Fruit fly (Drosophila melanogaster) whole organism, pupa: ENCODE results near the gene obst-I.
A peak's percentile ranks its signal among the peaks of the same experiment; 100 is the strongest.

ENCODE experiments used
- CG10348 ChIP-seq: fragments of 200-800 bp; sonication (Bioruptor generic); IDR thresholded peaks from 2 replicates; pipeline ENCODE4 v1.3.6; 2022; ENCODE audit warnings: missing biosample characterization, missing genetic modification characterization
- CG12605 ChIP-seq: fragments of 200-800 bp; sonication (Bioruptor generic); IDR thresholded peaks from 2 replicates; pipeline ENCODE4 v1.3.6; 2022; ENCODE audit warnings: missing biosample characterization, missing genetic modification characterization
- CG13204 ChIP-seq: fragments of 200-800 bp; sonication (Bioruptor generic); optimal IDR thresholded peaks from 2 replicates; lab custom pipeline; 2018; ENCODE audit warnings: missing biosample characterization, mild to moderate bottlenecking, missing genetic modification characterization, moderate library complexity
- CG14655 ChIP-seq: fragments of 200-800 bp; sonication (Bioruptor generic); optimal IDR thresholded peaks from 3 replicates; lab custom pipeline; 2017; ENCODE audit warnings: mild to moderate bottlenecking, missing biosample characterization, missing genetic modification reagents, missing genetic modification characterization
- CG15710 ChIP-seq: fragments of 200-800 bp; sonication (Bioruptor generic); optimal IDR thresholded peaks from 2 replicates; lab custom pipeline; 2018; ENCODE audit warnings: missing biosample characterization, mild to moderate bottlenecking, missing genetic modification characterization, moderate library complexity
- CG17806 ChIP-seq: fragments of 200-800 bp; sonication (Bioruptor generic); optimal IDR thresholded peaks from 2 replicates; lab custom pipeline; 2018; ENCODE audit warnings: missing biosample characterization, mild to moderate bottlenecking, missing genetic modification characterization, moderate library complexity
- CG32121 ChIP-seq: fragments of 200-800 bp; sonication (Bioruptor generic); IDR thresholded peaks from 2 replicates; pipeline ENCODE4 v1.3.6; 2022; ENCODE audit warnings: missing biosample characterization, missing genetic modification characterization
- CG34367 ChIP-seq: fragments of 200-800 bp; sonication (Bioruptor generic); optimal IDR thresholded peaks from 2 replicates; lab custom pipeline; 2018; ENCODE audit warnings: missing biosample characterization, mild to moderate bottlenecking, missing genetic modification characterization
- CG4496 ChIP-seq: fragments of 200-800 bp; sonication (Bioruptor generic); IDR thresholded peaks from 3 replicates; pipeline ENCODE4 v1.3.6; 2022; ENCODE audit warnings: missing biosample characterization, missing genetic modification characterization
- CG8159 ChIP-seq: fragments of 200-800 bp; sonication (Bioruptor generic); optimal IDR thresholded peaks from 3 replicates; lab custom pipeline; 2018; ENCODE audit warnings: missing biosample characterization, mild to moderate bottlenecking, missing genetic modification characterization, moderate library complexity
- CG8301 ChIP-seq: fragments of 200-800 bp; sonication (Bioruptor generic); optimal IDR thresholded peaks from 2 replicates; lab custom pipeline; 2018; ENCODE audit warnings: missing biosample characterization, mild to moderate bottlenecking, missing genetic modification characterization
- CG9948 ChIP-seq: fragments of 200-800 bp; sonication (Bioruptor generic); optimal IDR thresholded peaks from 2 replicates; lab custom pipeline; 2018; ENCODE audit warnings: missing biosample characterization, mild to moderate bottlenecking, missing genetic modification characterization, moderate library complexity
- D1 ChIP-seq: fragments of 200-800 bp; sonication (Bioruptor generic); optimal IDR thresholded peaks from 2 replicates; lab custom pipeline; 2018; ENCODE audit warnings: missing biosample characterization, mild to moderate bottlenecking, missing genetic modification characterization, moderate library complexity
- EcR ChIP-seq: fragments of 200-800 bp; sonication (Bioruptor generic); optimal IDR thresholded peaks from 3 replicates; lab custom pipeline; 2019; ENCODE audit warnings: missing biosample characterization, missing genetic modification characterization, mild to moderate bottlenecking, moderate library complexity, missing genetic modification reagents
- Ets98B ChIP-seq: fragments of 200-800 bp; sonication (Bioruptor generic); IDR thresholded peaks from 2 replicates; pipeline ENCODE4 v1.3.6; 2022; ENCODE audit warnings: missing biosample characterization, missing genetic modification characterization
- Pif1A ChIP-seq: fragments of 200-800 bp; sonication (Bioruptor generic); optimal IDR thresholded peaks from 3 replicates; lab custom pipeline; 2016; ENCODE audit warnings: missing biosample characterization, missing genetic modification characterization
- Pif1B ChIP-seq: fragments of 200-800 bp; sonication (Bioruptor generic); optimal IDR thresholded peaks from 3 replicates; lab custom pipeline; 2016; ENCODE audit warnings: missing biosample characterization, missing genetic modification characterization
- Snoo ChIP-seq: fragments of 200-800 bp; sonication (Bioruptor generic); optimal IDR thresholded peaks from 3 replicates; lab custom pipeline; 2017; ENCODE audit warnings: missing biosample characterization, mild to moderate bottlenecking, missing genetic modification characterization, inconsistent platforms
- fd96Ca ChIP-seq: fragments of 200-800 bp; sonication (Bioruptor generic); IDR thresholded peaks from 3 replicates; pipeline ENCODE4 v1.3.6; 2022; ENCODE audit warnings: missing biosample characterization, missing genetic modification characterization
- gl ChIP-seq: fragments of 200-800 bp; sonication (Bioruptor generic); optimal IDR thresholded peaks from 2 replicates; lab custom pipeline; 2018; ENCODE audit warnings: missing biosample characterization, mild to moderate bottlenecking, missing genetic modification characterization
- rn ChIP-seq: fragments of 200-800 bp; sonication (Bioruptor generic); IDR thresholded peaks from 2 replicates; pipeline ENCODE4 v1.3.6; 2022; ENCODE audit warnings: missing biosample characterization, missing genetic modification characterization

Gene obst-I

DNA sequence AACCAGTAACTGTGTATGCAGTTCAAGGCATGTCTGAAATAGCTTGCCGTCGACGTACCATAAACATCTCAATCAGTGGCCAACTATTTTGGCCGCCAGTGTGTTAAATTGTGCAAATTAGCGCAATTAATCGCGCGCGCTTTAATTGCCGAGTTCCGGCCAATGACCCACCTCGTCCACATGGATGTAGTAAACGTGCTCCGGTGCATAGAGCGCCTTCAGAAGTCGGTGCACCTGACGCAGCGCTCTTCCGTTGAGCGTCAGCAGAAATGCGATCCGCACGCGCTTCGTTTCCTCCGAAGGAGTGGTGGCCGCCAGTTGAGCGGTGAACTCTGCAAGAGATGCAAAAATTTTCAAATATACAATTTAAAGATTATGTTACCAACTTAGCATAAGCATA is 6.4 kb upstream of the obst-I start:
- TF ChIP-seq gl (no peak), CG8159 (no peak), EcR (GFP tag; lab: Kevin White, UChicago) (no peak), Pif1B (GFP tag; lab: Kevin White, UChicago) (no peak), CG15710 (tag; lab: Kevin White, UChicago) (no peak), CG17806 (no peak)

DNA sequence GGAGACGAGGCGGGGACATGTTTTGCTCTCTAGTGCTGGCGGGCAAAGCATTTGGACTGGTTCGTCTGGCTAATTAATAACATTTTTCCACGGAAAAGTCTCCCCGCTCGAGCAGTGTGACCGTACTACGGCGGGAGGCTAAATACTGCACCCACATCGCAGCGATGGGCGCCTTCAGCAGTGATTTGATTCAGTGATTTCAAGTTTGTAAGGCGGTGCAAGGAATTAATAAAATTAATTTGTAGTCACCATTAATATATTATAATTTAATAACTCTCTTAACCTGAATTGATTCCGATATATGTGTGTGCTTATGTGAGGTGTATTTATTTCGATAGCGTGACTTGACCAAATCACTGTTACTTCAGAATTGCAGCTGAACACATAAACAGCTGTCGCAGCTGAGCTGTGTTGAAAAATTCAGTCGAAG is 5.1 kb upstream of the obst-I start, which contains the start of the genes oxt and CG13807:
Gene oxt, minus strand, starts transcription at position 150 of the 430 bp plus-strand sequence.
Gene CG13807, plus strand, starts transcription at position 405 of the 430 bp plus-strand sequence.
- TF ChIP-seq gl: peak; percentile 60
- TF ChIP-seq rn: peak; percentile 74
- TF ChIP-seq CG14655 (GFP tag; lab: Kevin White, UChicago): no peak
- TF ChIP-seq CG10348 (GFP tag; lab: Robert Waterston, UW): peak; percentile 28; the same call in 1 of the 2 replicates
- peak; percentile 16 for TF ChIP-seq EcR (GFP tag; lab: Kevin White, UChicago)
- TF ChIP-seq CG17806: peak; percentile 79
- TF ChIP-seq Ets98B (GFP tag; lab: Robert Waterston, UW): peak; percentile 90
- peak; percentile 80 for TF ChIP-seq CG8301 (tag; lab: Kevin White, UChicago)
- peak; percentile 83 for TF ChIP-seq Pif1B (GFP tag; lab: Kevin White, UChicago)
- TF ChIP-seq CG32121 (GFP tag; lab: Robert Waterston, UW): peak; percentile 87
- TF ChIP-seq CG13204 (GFP tag; lab: Kevin White, UChicago): no peak
- TF ChIP-seq CG34367: peak; percentile 76
- TF ChIP-seq CG8159: peak; percentile 81
- no peak for TF ChIP-seq D1 (tag; lab: Kevin White, UChicago)
- peak; percentile 94 for TF ChIP-seq CG4496 (GFP tag; lab: Robert Waterston, UW)
- peak; percentile 81 for TF ChIP-seq CG9948
- peak; percentile 75 for TF ChIP-seq CG12605
- TF ChIP-seq CG15710 (tag; lab: Kevin White, UChicago): peak; percentile 87
- peak; percentile 92 for TF ChIP-seq fd96Ca (GFP tag; lab: Robert Waterston, UW)
- TF ChIP-seq Pif1A (GFP tag; lab: Kevin White, UChicago): no peak
- peak; percentile 79 for TF ChIP-seq Snoo (tag; lab: Kevin White, UChicago)

DNA sequence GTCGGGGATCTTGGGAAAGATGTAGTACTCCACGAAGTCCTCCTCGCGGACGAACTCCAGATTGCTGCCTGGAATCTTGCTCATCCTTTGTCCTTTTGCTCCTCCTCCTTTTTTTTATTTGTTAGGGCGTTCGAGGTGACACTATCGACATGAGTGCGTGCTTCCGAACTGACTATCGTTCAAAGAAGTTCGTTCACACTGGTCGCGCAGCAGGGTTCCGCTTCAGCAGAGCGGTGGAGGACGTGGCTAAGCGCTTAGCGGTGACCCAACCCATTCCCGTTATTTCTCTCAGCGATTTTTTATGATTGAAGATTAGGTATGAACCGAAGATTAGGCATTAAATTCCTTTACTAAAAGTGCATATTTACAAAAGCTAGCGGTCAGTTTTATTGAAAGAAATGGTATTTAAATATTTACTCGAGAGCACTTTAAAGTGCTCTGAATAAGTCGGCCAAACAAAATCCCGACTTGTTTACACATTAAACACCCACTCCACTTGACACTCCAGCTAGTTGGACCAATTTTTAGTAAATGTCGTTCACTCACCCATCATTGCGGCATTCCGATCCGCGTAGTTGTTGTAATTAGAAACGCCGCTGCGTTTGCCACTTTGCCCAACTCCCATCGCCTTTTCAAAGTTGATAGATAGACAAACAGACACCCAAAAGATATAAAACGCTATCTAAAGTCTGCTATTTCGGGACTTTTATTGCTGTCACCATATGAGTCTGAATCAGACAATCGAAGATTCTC is 1.8 kb upstream of the obst-I start, which contains the start of the genes ecd and CG13806:
Gene ecd, minus strand, starts transcription at position 166 of the 753 bp plus-strand sequence.
Gene CG13806, plus strand, starts transcription at position 703 of the 753 bp plus-strand sequence.
- TF ChIP-seq CG8301 (tag; lab: Kevin White, UChicago) (no peak), fd96Ca (GFP tag; lab: Robert Waterston, UW) (peak; percentile 37; the same call in 1 of the 3 replicates), EcR (GFP tag; lab: Kevin White, UChicago) (no peak), gl (no peak), CG4496 (GFP tag; lab: Robert Waterston, UW) (0 out of 3 replicates have a peak, but pooled peaks have one; percentile 50), Pif1B (GFP tag; lab: Kevin White, UChicago) (no peak), CG10348 (GFP tag; lab: Robert Waterston, UW) (no peak), CG34367 (no peak), Pif1A (GFP tag; lab: Kevin White, UChicago) (no peak), CG32121 (GFP tag; lab: Robert Waterston, UW) (peak; percentile 19; the same call in 1 of the 2 replicates)

DNA sequence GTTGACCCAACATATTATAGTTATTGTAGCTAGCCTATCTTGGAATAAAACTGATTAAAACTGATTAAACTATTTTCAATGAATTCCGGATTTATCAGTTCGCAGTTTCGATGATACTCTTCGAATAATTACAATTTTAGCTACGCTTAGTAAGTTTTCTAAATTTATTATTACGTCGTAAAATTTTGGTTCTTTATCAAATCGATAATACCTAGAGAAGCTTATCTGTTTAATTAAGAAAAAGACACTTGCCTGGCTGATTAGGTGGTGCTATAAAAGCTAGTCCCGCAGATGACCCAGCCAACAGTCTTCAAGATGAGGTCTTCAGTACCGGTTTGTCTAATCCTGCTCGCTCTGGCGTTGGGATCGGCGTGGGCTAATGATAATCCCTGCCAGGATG is 867 bp downstream of the obst-I start, which contains the start of gene CG32302:
Gene CG32302, plus strand, starts transcription at position 301 of the 400 bp plus-strand sequence.
- TF ChIP-seq CG17806 (no peak), Snoo (tag; lab: Kevin White, UChicago) (no peak), EcR (GFP tag; lab: Kevin White, UChicago) (no peak), CG9948 (no peak), CG13204 (GFP tag; lab: Kevin White, UChicago) (no peak), CG8159 (no peak), fd96Ca (GFP tag; lab: Robert Waterston, UW) (no peak), CG8301 (tag; lab: Kevin White, UChicago) (no peak), gl (no peak), CG14655 (GFP tag; lab: Kevin White, UChicago) (no peak), CG34367 (no peak), CG15710 (tag; lab: Kevin White, UChicago) (no peak), rn (no peak), Pif1A (GFP tag; lab: Kevin White, UChicago) (no peak), CG12605 (no peak), CG4496 (GFP tag; lab: Robert Waterston, UW) (no peak), D1 (tag; lab: Kevin White, UChicago) (no peak), CG32121 (GFP tag; lab: Robert Waterston, UW) (no peak), Ets98B (GFP tag; lab: Robert Waterston, UW) (no peak), Pif1B (GFP tag; lab: Kevin White, UChicago) (no peak)

DNA sequence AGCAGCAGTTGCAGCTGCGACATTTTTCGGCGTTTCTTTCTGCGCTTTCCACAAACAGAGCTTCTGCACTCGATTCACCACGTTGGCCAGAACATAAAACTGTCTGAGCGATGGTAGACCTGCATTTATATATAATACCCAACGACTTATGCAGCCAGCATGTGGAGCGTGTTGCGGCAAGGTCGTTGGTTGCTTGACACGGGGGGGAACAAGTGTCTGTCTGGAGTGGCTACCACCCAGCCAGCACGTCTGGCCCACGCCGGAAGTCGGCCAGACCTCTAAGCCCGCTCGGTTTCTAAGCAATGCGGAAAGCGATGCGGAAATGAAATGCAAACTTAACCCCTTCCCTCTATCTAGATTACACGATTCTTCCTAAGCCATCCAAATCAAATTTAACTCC is 5.0 kb downstream of the obst-I start, which contains the start of gene yellow-g:
Gene yellow-g, minus strand, starts transcription at position 101 of the 400 bp plus-strand sequence.
- TF ChIP-seq CG32121 (GFP tag; lab: Robert Waterston, UW) (no peak), D1 (tag; lab: Kevin White, UChicago) (no peak), CG8159 (no peak), Ets98B (GFP tag; lab: Robert Waterston, UW) (no peak), CG4496 (GFP tag; lab: Robert Waterston, UW) (no peak), CG34367 (no peak), CG14655 (GFP tag; lab: Kevin White, UChicago) (no peak), CG8301 (tag; lab: Kevin White, UChicago) (no peak), gl (no peak), fd96Ca (GFP tag; lab: Robert Waterston, UW) (no peak), CG10348 (GFP tag; lab: Robert Waterston, UW) (no peak), CG17806 (no peak), Snoo (tag; lab: Kevin White, UChicago) (no peak), Pif1A (GFP tag; lab: Kevin White, UChicago) (no peak), rn (no peak), CG9948 (no peak), CG12605 (no peak), CG15710 (tag; lab: Kevin White, UChicago) (no peak), CG13204 (GFP tag; lab: Kevin White, UChicago) (no peak), Pif1B (GFP tag; lab: Kevin White, UChicago) (no peak)
